Worm (Caenorhabditis elegans): ENCODE measurements around the gene C03G5.14.
A peak's percentile ranks its signal among the peaks of the same experiment; 100 is the strongest.

DNA sequence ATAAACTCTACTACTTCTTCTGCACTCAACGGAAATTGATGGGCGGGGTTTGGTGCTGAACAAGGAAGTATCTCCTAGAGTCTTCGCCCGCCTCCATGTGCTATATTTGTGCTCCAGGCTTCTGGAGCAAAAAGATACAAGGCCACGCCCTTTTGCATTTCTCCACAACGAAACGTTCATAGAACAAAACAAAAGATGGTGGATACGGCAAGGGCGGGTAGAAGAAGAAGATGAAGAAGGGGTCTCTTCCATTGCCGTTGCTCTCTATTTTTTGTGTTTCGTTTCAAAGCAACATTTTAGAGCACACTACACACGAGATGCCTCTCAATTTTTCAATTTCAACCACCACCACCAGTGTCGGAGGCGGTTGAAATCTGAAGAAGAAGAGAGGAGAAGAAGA lies 45.4 kb upstream of the C03G5.14 start:
- TF ChIP-seq him-1 (tag; optimal IDR thresholded peaks at IDR 0.05) (peak; percentile 31), W03F9.2 (tag; optimal IDR thresholded peaks at IDR 0.05) (no peak)

Data from whole organism, L4/young adult.